Worm (Caenorhabditis elegans) whole organism, late embryonic: ENCODE data around the gene rnp-9.
A peak's percentile ranks its signal among the peaks of the same experiment; 100 is the strongest.

Experiments
- C08G9.2 ChIP-seq: sonication (generic microtip); optimal IDR thresholded peaks from 2 replicates; lab custom pipeline; 2016; ENCODE audit warnings: mild to moderate bottlenecking, missing genetic modification characterization, moderate library complexity, missing compliant biosample characterization
- C38D4.7 ChIP-seq: fragments of 200-800 bp; sonication (Bioruptor generic); optimal IDR thresholded peaks from 2 replicates; lab custom pipeline; 2018; ENCODE audit warnings: mild to moderate bottlenecking, missing genetic modification characterization, moderate library complexity, missing compliant biosample characterization
- F13H6.1 ChIP-seq: sonication (generic microtip); optimal IDR thresholded peaks from 2 replicates; lab custom pipeline; 2016; ENCODE audit warnings: missing genetic modification characterization, missing compliant biosample characterization
- K02D7.2 ChIP-seq: sonication (generic microtip); optimal IDR thresholded peaks from 2 replicates; lab custom pipeline; 2017; ENCODE audit warnings: mild to moderate bottlenecking, missing genetic modification characterization, missing compliant biosample characterization
- Y22D7AL.16 ChIP-seq: sonication (generic microtip); optimal IDR thresholded peaks from 2 replicates; lab custom pipeline; 2016; ENCODE audit warnings: missing genetic modification characterization, missing compliant biosample characterization
- ahr-1 ChIP-seq: sonication (generic microtip); optimal IDR thresholded peaks from 2 replicates; lab custom pipeline; 2016; ENCODE audit warnings: missing genetic modification characterization, missing compliant biosample characterization
- ama-1 ChIP-seq: fragments of 150-350 bp; optimal IDR thresholded peaks from 2 replicates; lab custom pipeline; 2014
- ceh-18 ChIP-seq: sonication (generic microtip); optimal IDR thresholded peaks from 2 replicates; lab custom pipeline; 2016; ENCODE audit warnings: missing genetic modification characterization, missing compliant biosample characterization
- ceh-19 ChIP-seq: fragments of 200-800 bp; sonication (Bioruptor generic); optimal IDR thresholded peaks from 2 replicates; lab custom pipeline; 2018; ENCODE audit warnings: mild to moderate bottlenecking, missing genetic modification characterization, missing compliant biosample characterization
- ceh-22 ChIP-seq: sonication (generic microtip); optimal IDR thresholded peaks from 2 replicates; lab custom pipeline; 2017; ENCODE audit warnings: missing biosample characterization, missing genetic modification characterization
- ceh-31 ChIP-seq: sonication (generic microtip); optimal IDR thresholded peaks from 2 replicates; lab custom pipeline; 2016; ENCODE audit warnings: missing genetic modification characterization, missing compliant biosample characterization
- ceh-48 ChIP-seq: sonication (generic microtip); optimal IDR thresholded peaks from 2 replicates; lab custom pipeline; 2016; ENCODE audit warnings: missing genetic modification characterization, inconsistent platforms, missing compliant biosample characterization
- ceh-6 ChIP-seq: fragments of 200-800 bp; sonication (Bioruptor generic); optimal IDR thresholded peaks from 2 replicates; lab custom pipeline; 2018; ENCODE audit warnings: mild to moderate bottlenecking, missing genetic modification characterization, missing compliant biosample characterization
- ceh-9 ChIP-seq: sonication (generic microtip); optimal IDR thresholded peaks from 2 replicates; lab custom pipeline; 2016; ENCODE audit warnings: mild to moderate bottlenecking, missing genetic modification characterization, inconsistent platforms, missing compliant biosample characterization
- che-1 ChIP-seq: sonication (generic microtip); optimal IDR thresholded peaks from 2 replicates; lab custom pipeline; 2016; ENCODE audit warnings: mild to moderate bottlenecking, missing genetic modification characterization, missing compliant biosample characterization
- elt-2 ChIP-seq: sonication (generic microtip); optimal IDR thresholded peaks from 2 replicates; lab custom pipeline; 2016; ENCODE audit warnings: missing genetic modification reagents, missing genetic modification characterization, missing compliant biosample characterization
- elt-4 ChIP-seq: sonication (generic microtip); optimal IDR thresholded peaks from 2 replicates; lab custom pipeline; 2016; ENCODE audit warnings: missing genetic modification characterization, missing compliant biosample characterization
- fax-1 ChIP-seq: sonication (generic microtip); optimal IDR thresholded peaks from 2 replicates; lab custom pipeline; 2016; ENCODE audit warnings: missing genotype, missing genetic modification characterization, missing compliant biosample characterization
- fkh-10 ChIP-seq: fragments of 150-350 bp; optimal IDR thresholded peaks from 2 replicates; lab custom pipeline; 2014; ENCODE audit warnings: missing biosample characterization, missing genetic modification reagents, missing genetic modification characterization
- fkh-6 ChIP-seq: sonication (generic microtip); optimal IDR thresholded peaks from 2 replicates; lab custom pipeline; 2016; ENCODE audit warnings: missing genetic modification characterization, missing compliant biosample characterization
- gmeb-2 ChIP-seq: sonication (generic microtip); optimal IDR thresholded peaks from 2 replicates; lab custom pipeline; 2016; ENCODE audit warnings: missing genetic modification characterization, inconsistent platforms, missing compliant biosample characterization
- hlh-13 ChIP-seq: fragments of 200-800 bp; sonication (Bioruptor generic); optimal IDR thresholded peaks from 2 replicates; lab custom pipeline; 2018; ENCODE audit warnings: mild to moderate bottlenecking, missing genetic modification characterization, missing compliant biosample characterization
- hlh-30 ChIP-seq: sonication (generic microtip); optimal IDR thresholded peaks from 2 replicates; lab custom pipeline; 2017; ENCODE audit warnings: antibody characterized with exemption, missing genetic modification characterization, missing compliant biosample characterization; ENCODE audit not compliant: insufficient read depth
- hlh-6 ChIP-seq: sonication (generic microtip); optimal IDR thresholded peaks from 2 replicates; lab custom pipeline; 2016; ENCODE audit warnings: missing genotype, missing genetic modification characterization, missing compliant biosample characterization
- lim-6 ChIP-seq: sonication (generic microtip); optimal IDR thresholded peaks from 2 replicates; lab custom pipeline; 2016; ENCODE audit warnings: missing genetic modification characterization, missing compliant biosample characterization
- lin-11 ChIP-seq: fragments of 200-800 bp; sonication (Bioruptor generic); optimal IDR thresholded peaks from 2 replicates; lab custom pipeline; 2018; ENCODE audit warnings: mild to moderate bottlenecking, missing genetic modification characterization, missing compliant biosample characterization
- madf-2 ChIP-seq: sonication (generic microtip); optimal IDR thresholded peaks from 2 replicates; lab custom pipeline; 2017; ENCODE audit warnings: missing genetic modification characterization, missing compliant biosample characterization
- nfya-1 ChIP-seq: sonication (generic microtip); optimal IDR thresholded peaks from 2 replicates; lab custom pipeline; 2017; ENCODE audit warnings: missing genetic modification characterization, mild to moderate bottlenecking, missing compliant biosample characterization, antibody characterized with exemption, moderate library complexity
- nhr-11 ChIP-seq: fragments of 150-350 bp; optimal IDR thresholded peaks from 2 replicates; lab custom pipeline; 2014; ENCODE audit warnings: missing biosample characterization, missing genetic modification characterization
- npax-4 ChIP-seq: sonication (generic microtip); optimal IDR thresholded peaks from 2 replicates; lab custom pipeline; 2016; ENCODE audit warnings: missing genetic modification characterization, missing compliant biosample characterization
- pag-3 ChIP-seq: sonication (generic microtip); optimal IDR thresholded peaks from 2 replicates; lab custom pipeline; 2016; ENCODE audit warnings: missing compliant biosample characterization, missing genetic modification characterization, borderline replicate concordance
- pat-9 ChIP-seq: fragments of 200-800 bp; sonication (Bioruptor generic); optimal IDR thresholded peaks from 2 replicates; lab custom pipeline; 2018; ENCODE audit warnings: mild to moderate bottlenecking, missing genetic modification characterization, moderate library complexity, missing compliant biosample characterization
- pax-1 ChIP-seq: fragments of 150-350 bp; optimal IDR thresholded peaks from 2 replicates; lab custom pipeline; 2014; ENCODE audit warnings: missing biosample characterization, missing genetic modification characterization
- pha-2 ChIP-seq: sonication (generic microtip); optimal IDR thresholded peaks from 2 replicates; lab custom pipeline; 2017; ENCODE audit warnings: mild to moderate bottlenecking, missing genetic modification characterization, missing compliant biosample characterization
- pqm-1 ChIP-seq: sonication (generic microtip); optimal IDR thresholded peaks from 2 replicates; lab custom pipeline; 2016; ENCODE audit warnings: missing genetic modification characterization, missing compliant biosample characterization
- pros-1 ChIP-seq: fragments of 150-350 bp; optimal IDR thresholded peaks from 2 replicates; lab custom pipeline; 2014; ENCODE audit warnings: missing biosample characterization, missing genetic modification reagents, missing genetic modification characterization
- ref-2 ChIP-seq: sonication (generic microtip); optimal IDR thresholded peaks from 2 replicates; lab custom pipeline; 2016; ENCODE audit warnings: missing genetic modification characterization, missing compliant biosample characterization
- rnt-1 ChIP-seq: sonication (generic microtip); optimal IDR thresholded peaks from 2 replicates; lab custom pipeline; 2016; ENCODE audit warnings: missing genetic modification characterization, missing compliant biosample characterization
- sox-2 ChIP-seq: fragments of 200-800 bp; sonication (Bioruptor generic); IDR thresholded peaks from 2 replicates; pipeline ENCODE4 v1.3.6; 2022; ENCODE audit warnings: missing genetic modification reagents, missing genetic modification characterization, missing compliant biosample characterization
- sox-4 ChIP-seq: sonication (generic microtip); optimal IDR thresholded peaks from 2 replicates; lab custom pipeline; 2017; ENCODE audit warnings: mild to moderate bottlenecking, missing genetic modification characterization, inconsistent platforms, missing compliant biosample characterization
- syd-9 ChIP-seq: sonication (generic microtip); optimal IDR thresholded peaks from 2 replicates; lab custom pipeline; 2016; ENCODE audit warnings: mild to moderate bottlenecking, missing genetic modification characterization, moderate library complexity, missing compliant biosample characterization
- tbx-2 ChIP-seq: sonication (generic microtip); optimal IDR thresholded peaks from 2 replicates; lab custom pipeline; 2016; ENCODE audit warnings: missing genetic modification characterization, missing compliant biosample characterization
- tbx-7 ChIP-seq: sonication (generic microtip); optimal IDR thresholded peaks from 2 replicates; lab custom pipeline; 2016; ENCODE audit warnings: missing genotype, missing genetic modification characterization, missing compliant biosample characterization
- unc-3 ChIP-seq, 2 experiments: fragments of 200-800 bp in 1 of 2; sonication (Bioruptor generic) in 1 of 2; sonication (generic microtip) in 1 of 2; conservative IDR thresholded peaks in 1 of 2; optimal IDR thresholded peaks in 1 of 2; 2 replicates each; pipeline versions ENCODE4 v1.3.6 to Lab custom; 2016 to 2022; ENCODE audit warnings: missing compliant biosample characterization in 2 of 2, missing genetic modification characterization in 2 of 2, missing genetic modification reagents in 1 of 2
- unc-42 ChIP-seq: sonication (generic microtip); optimal IDR thresholded peaks from 2 replicates; lab custom pipeline; 2016; ENCODE audit warnings: missing genotype, missing genetic modification characterization, missing compliant biosample characterization
- unc-55 ChIP-seq: sonication (generic microtip); optimal IDR thresholded peaks from 2 replicates; lab custom pipeline; 2017; ENCODE audit warnings: missing biosample characterization, missing genetic modification reagents, missing genetic modification characterization
- unc-86 ChIP-seq: sonication (generic microtip); optimal IDR thresholded peaks from 2 replicates; lab custom pipeline; 2016; ENCODE audit warnings: missing genetic modification characterization, missing compliant biosample characterization
- zip-5 ChIP-seq: sonication (generic microtip); optimal IDR thresholded peaks from 2 replicates; lab custom pipeline; 2016; ENCODE audit warnings: missing genetic modification characterization, missing compliant biosample characterization
- ztf-16 ChIP-seq: sonication (generic microtip); optimal IDR thresholded peaks from 2 replicates; lab custom pipeline; 2017; ENCODE audit warnings: missing genetic modification characterization, missing compliant biosample characterization

The rnp-9 gene

DNA sequence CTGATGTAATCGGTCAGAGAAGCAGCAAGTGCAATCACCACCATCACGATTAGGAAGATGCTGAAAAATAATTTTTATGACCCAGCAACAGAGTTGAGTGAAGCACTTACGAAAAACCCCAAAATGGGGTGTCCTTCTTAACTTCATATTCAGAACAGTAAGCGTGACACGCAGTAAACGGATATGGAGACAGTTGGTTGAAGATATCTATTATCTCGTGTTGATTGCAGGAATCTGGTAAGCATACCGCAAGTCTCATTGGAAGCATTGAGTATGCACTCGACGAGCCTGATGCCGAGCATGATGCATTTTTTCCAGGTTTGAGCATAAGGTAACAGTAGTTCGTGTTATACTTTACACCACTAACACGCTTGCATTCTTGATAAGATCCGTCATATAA is 25.8 kb upstream of the rnp-9 start:
- TF ChIP-seq sox-2 = no peak

DNA sequence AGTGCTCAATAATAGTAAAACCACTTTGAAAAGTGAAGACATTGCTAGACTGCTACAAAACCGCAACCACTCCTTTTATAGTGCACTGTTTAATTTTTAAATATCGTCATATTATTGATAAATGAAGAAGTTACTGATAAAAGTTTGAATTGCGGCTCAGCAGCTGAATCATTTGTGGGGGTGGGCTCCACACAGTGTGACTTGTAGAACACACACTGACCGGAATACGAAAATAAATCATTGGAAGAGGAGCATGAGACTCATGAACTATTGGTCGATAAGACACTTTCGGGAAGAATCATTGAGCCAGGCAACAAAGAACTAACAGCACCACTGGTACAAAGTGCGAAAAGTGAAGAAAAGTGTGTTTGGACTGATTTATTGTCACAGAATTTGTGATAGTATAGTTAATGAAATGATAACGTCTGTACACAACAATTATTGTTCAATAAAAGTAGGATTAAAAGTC is 25.1 kb upstream of the rnp-9 start, which contains the start of gene oac-14:
Gene oac-14, minus strand, starts transcription at position 51 of the 469 bp plus-strand sequence.
- TF ChIP-seq elt-2 (tag; lab: Kevin White, UChicago) (peak; percentile 54), syd-9 (tag; lab: Kevin White, UChicago) (no peak)

DNA sequence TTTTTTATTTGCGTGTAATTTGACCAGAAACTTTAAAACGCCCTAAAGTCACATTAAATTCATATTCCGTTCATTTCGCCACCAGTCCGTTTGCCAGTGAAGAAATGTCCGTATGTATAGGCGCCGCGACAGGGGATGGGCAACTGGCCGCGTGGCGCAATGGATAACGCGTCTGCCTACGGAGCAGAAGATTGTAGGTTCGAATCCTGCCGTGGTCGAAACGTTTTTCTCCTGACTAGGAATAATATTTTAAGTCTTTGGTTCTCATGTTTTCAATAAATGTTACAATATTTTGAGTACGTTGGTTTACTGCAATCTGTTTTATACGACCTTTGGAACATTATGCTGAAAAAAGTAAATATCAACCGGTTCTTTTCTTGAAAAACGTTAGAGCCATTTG is 22.1 kb upstream of the rnp-9 start:
- no peak for TF ChIP-seq zip-5
- TF ChIP-seq npax-4 = no peak
- peak; percentile 15 for TF ChIP-seq C38D4.7 (GFP tag; lab: Kevin White, UChicago)
- no peak for TF ChIP-seq elt-4 (tag; lab: Kevin White, UChicago)
- no peak for TF ChIP-seq unc-55 (GFP tag; lab: Kevin White, UChicago)
- TF ChIP-seq pax-1 (tag; lab: Kevin White, UChicago) = no peak
- no peak for TF ChIP-seq ceh-22
- TF ChIP-seq sox-2 = no peak
- TF ChIP-seq nhr-11 (tag; lab: Kevin White, UChicago) = no peak
- no peak for TF ChIP-seq fkh-10
- TF ChIP-seq ceh-48 (tag; lab: Kevin White, UChicago) = no peak
- no peak for TF ChIP-seq ama-1 (lab: Kevin White, UChicago)
- no peak for TF ChIP-seq madf-2 (tag; lab: Kevin White, UChicago)
- TF ChIP-seq ahr-1 (tag; lab: Kevin White, UChicago) = no peak
- TF ChIP-seq che-1 (tag; lab: Kevin White, UChicago) = peak; percentile 54
- TF ChIP-seq pqm-1 (tag; lab: Kevin White, UChicago) = peak; percentile 46
- TF ChIP-seq sox-4 (tag; lab: Kevin White, UChicago) = peak; percentile 53
- no peak for TF ChIP-seq tbx-7 (tag; lab: Kevin White, UChicago)
- peak; percentile 14 for TF ChIP-seq Y22D7AL.16 (tag; lab: Kevin White, UChicago)
- 0 out of 2 replicates have a peak, but pooled peaks have one; percentile 25 for TF ChIP-seq unc-3 (GFP tag; conservative IDR thresholded peaks at IDR 0.05; lab: Robert Waterston, UW)
- TF ChIP-seq unc-3 (tag; optimal IDR thresholded peaks at IDR 0.05; lab: Kevin White, UChicago) = no peak
- no peak for TF ChIP-seq K02D7.2
- TF ChIP-seq ref-2 (tag; lab: Kevin White, UChicago) = no peak
- TF ChIP-seq pat-9 (tag; lab: Kevin White, UChicago) = peak; percentile 53
- TF ChIP-seq gmeb-2 = peak; percentile 47
- TF ChIP-seq ceh-9 (tag; lab: Kevin White, UChicago) = no peak
- peak; percentile 8 for TF ChIP-seq ceh-19 (GFP tag; lab: Kevin White, UChicago)
- no peak for TF ChIP-seq pag-3 (tag; lab: Kevin White, UChicago)
- no peak for TF ChIP-seq pha-2
- peak; percentile 49 for TF ChIP-seq ceh-18 (tag; lab: Kevin White, UChicago)
- no peak for TF ChIP-seq pros-1 (tag; lab: Kevin White, UChicago)
- TF ChIP-seq ceh-31 (tag; lab: Kevin White, UChicago) = no peak
- TF ChIP-seq unc-42 (tag; lab: Kevin White, UChicago) = no peak
- TF ChIP-seq hlh-13 (GFP tag; lab: Kevin White, UChicago) = peak; percentile 1
- TF ChIP-seq tbx-2 (tag; lab: Kevin White, UChicago) = no peak
- peak; percentile 36 for TF ChIP-seq elt-2 (tag; lab: Kevin White, UChicago)
- peak; percentile 22 for TF ChIP-seq F13H6.1 (tag; lab: Kevin White, UChicago)
- no peak for TF ChIP-seq fkh-6 (tag; lab: Kevin White, UChicago)
- TF ChIP-seq lin-11 = no peak
- no peak for TF ChIP-seq rnt-1 (tag; lab: Kevin White, UChicago)
- peak; percentile 8 for TF ChIP-seq fax-1 (tag; lab: Kevin White, UChicago)
- no peak for TF ChIP-seq unc-86 (tag; lab: Kevin White, UChicago)
- no peak for TF ChIP-seq lim-6 (tag; lab: Kevin White, UChicago)
- TF ChIP-seq nfya-1 = no peak
- TF ChIP-seq hlh-30 = no peak
- TF ChIP-seq hlh-6 = no peak
- no peak for TF ChIP-seq ztf-16 (tag; lab: Kevin White, UChicago)
- no peak for TF ChIP-seq ceh-6 (GFP tag; lab: Kevin White, UChicago)
- no peak for TF ChIP-seq C08G9.2
